Worm (Caenorhabditis elegans): ENCODE results near the gene Y39A1A.22.
"Not testable (repeated sequence)": the region's sequence is repeated elsewhere in the genome, so short reads cannot be mapped to it uniquely, and the experiment has no call there.

Gene Y39A1A.22

DNA sequence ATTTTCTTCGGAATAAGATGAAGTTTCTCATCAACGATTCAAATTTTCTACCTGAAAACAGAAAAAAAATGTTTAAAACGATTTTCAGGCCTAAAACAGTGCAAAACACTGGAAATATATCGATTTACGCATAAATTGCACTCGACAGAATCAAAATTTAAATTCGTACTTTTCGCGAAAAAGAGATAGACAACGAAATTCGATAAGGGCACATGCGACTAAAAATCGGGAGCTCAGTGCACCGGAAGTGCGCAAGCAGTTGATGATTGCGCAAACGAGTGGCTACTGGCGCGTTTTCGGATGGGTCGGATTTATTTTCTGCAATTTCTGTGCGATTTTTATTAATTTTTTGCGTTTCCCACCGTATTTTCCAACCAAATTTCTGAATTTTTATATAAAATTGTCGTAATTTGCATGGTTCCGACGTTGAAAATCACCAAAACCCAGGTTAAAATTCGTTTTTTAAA lies at the start of gene Y39A1A.22, which contains the start of gene Y39A1A.21:
Gene Y39A1A.22, minus strand, starts transcription at position 57 of the 467 bp plus-strand sequence.
Gene Y39A1A.21, minus strand, starts transcription at position 51 of the 467 bp plus-strand sequence.
- TF ChIP-seq nhr-6 (tag; optimal IDR thresholded peaks at IDR 0.05) (peak; percentile 41), nhr-21 (tag; optimal IDR thresholded peaks at IDR 0.05) (peak; percentile 62), gmeb-1 (tag; optimal IDR thresholded peaks at IDR 0.05) (peak; percentile 85), lsy-2 (tag; optimal IDR thresholded peaks at IDR 0.05) (peak; percentile 84 to 90), crh-2 (tag; optimal IDR thresholded peaks at IDR 0.05) (peak; percentile 80), nhr-237 (tag; optimal IDR thresholded peaks at IDR 0.05) (no peak), lin-11 (tag; optimal IDR thresholded peaks at IDR 0.05) (peak; percentile 41), mbf-1 (tag; optimal IDR thresholded peaks at IDR 0.05) (no peak), sem-4 (tag; optimal IDR thresholded peaks at IDR 0.05) (no peak), mab-5 (tag; optimal IDR thresholded peaks at IDR 0.05) (peak; percentile 59), C34F6.9 (tag; optimal IDR thresholded peaks at IDR 0.05) (peak; percentile 95), ceh-82 (tag; optimal IDR thresholded peaks at IDR 0.05) (peak; percentile 41), F13H6.1 (tag; optimal IDR thresholded peaks at IDR 0.05) (peak; percentile 78), ztf-1 (GFP tag; conservative IDR thresholded peaks at IDR 0.05) (no peak), nhr-12 (tag; optimal IDR thresholded peaks at IDR 0.05) (no peak), ztf-11 (tag; optimal IDR thresholded peaks at IDR 0.05) (no peak), ama-1 (optimal IDR thresholded peaks at IDR 0.05) (no peak), R02D3.7 (tag; optimal IDR thresholded peaks at IDR 0.05) (peak; percentile 46), zag-1 (tag; optimal IDR thresholded peaks at IDR 0.05) (peak; percentile 34), lin-13 (GFP tag; optimal IDR thresholded peaks at IDR 0.05) (peak; percentile 78), dmd-4 (tag; optimal IDR thresholded peaks at IDR 0.05) (peak; percentile 10), nhr-11 (tag; optimal IDR thresholded peaks at IDR 0.05) (no peak), sma-3 (GFP tag; optimal IDR thresholded peaks at IDR 0.05) (peak; percentile 71), Y55F3AM.14 (GFP tag; optimal IDR thresholded peaks at IDR 0.05) (no peak), nhr-25 (tag; optimal IDR thresholded peaks at IDR 0.05) (peak; percentile 67), unc-55 (GFP tag; optimal IDR thresholded peaks at IDR 0.05) (peak; percentile 88), nhr-129 (tag; optimal IDR thresholded peaks at IDR 0.05) (peak; percentile 62), ZK546.5 (tag; optimal IDR thresholded peaks at IDR 0.05) (no peak), peb-1 (tag; optimal IDR thresholded peaks at IDR 0.05) (no peak), nhr-23 (tag; optimal IDR thresholded peaks at IDR 0.05) (no peak), snpc-4 (tag; optimal IDR thresholded peaks at IDR 0.05) (no peak), alr-1 (tag; optimal IDR thresholded peaks at IDR 0.05) (no peak), aly-2 (tag; optimal IDR thresholded peaks at IDR 0.05) (no peak), egl-27 (tag; optimal IDR thresholded peaks at IDR 0.05) (peak; percentile 29), ztf-4 (tag; optimal IDR thresholded peaks at IDR 0.05) (no peak), fos-1 (tag; optimal IDR thresholded peaks at IDR 0.05) (peak; percentile 74), mdl-1 (tag; optimal IDR thresholded peaks at IDR 0.05) (peak in 1 of 2 experiments; percentile 12)

DNA sequence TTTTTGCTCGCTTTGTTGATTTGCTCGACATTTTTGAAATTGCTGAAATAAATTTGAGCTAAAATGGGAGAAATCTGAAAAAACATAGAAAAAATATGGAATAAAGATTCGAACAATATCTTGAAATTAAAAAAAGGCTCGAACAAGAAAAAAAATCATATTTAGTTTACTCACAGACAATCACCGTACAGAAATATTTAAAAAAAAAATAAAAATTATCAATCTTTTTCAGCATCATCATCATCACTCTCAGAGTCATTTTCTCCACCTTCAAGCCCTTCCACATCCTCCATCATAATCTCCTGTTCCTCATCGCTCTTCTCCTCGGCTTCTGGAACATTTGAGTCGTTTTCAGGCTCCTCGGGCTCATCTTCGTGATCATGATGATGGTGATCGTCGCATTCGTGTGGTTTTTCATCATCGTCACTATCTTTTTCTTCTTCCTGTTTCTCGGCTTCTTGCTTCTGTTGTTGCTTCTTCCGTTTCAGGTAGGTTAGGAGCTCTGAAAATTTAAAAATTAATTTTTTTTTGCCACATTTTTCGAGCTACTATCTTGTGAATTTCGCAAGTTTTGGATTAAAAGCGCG lies 48.7 kb upstream of the Y39A1A.22 start, which contains the start of gene hpl-2:
Gene hpl-2, minus strand, starts transcription at position 51 of the 587 bp plus-strand sequence.
- TF ChIP-seq ama-1 (optimal IDR thresholded peaks at IDR 0.05) (no peak), lin-11 (tag; optimal IDR thresholded peaks at IDR 0.05) (no peak), mab-5 (tag; optimal IDR thresholded peaks at IDR 0.05) (no peak), nhr-77 (tag; optimal IDR thresholded peaks at IDR 0.05) (no peak), nhr-129 (tag; optimal IDR thresholded peaks at IDR 0.05) (no peak), Y55F3AM.14 (GFP tag; optimal IDR thresholded peaks at IDR 0.05) (no peak), nhr-11 (tag; optimal IDR thresholded peaks at IDR 0.05) (no peak)

DNA sequence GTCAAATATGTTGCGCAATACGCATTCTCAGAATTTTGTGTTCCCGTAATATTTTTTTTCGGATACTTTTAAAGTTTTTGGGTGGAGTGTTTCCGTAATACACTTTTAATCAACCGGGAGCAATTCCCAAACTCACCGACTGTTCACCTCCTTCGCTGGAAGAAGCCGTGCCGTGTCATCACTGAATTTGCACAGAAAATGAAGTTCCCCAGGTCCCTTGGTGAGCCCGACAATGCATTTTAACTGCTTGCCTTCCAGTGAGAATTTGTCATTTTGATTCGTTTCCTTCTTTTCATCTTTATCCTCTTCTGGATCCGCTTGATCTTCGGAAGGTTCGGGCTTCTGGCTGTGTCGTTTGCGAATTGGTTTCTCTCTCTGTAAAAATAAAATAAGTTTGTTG lies 47.6 kb upstream of the Y39A1A.22 start:
- peak; percentile 66 for TF ChIP-seq gmeb-1 (tag; optimal IDR thresholded peaks at IDR 0.05)
- TF ChIP-seq egl-27 (tag; optimal IDR thresholded peaks at IDR 0.05): no peak

DNA sequence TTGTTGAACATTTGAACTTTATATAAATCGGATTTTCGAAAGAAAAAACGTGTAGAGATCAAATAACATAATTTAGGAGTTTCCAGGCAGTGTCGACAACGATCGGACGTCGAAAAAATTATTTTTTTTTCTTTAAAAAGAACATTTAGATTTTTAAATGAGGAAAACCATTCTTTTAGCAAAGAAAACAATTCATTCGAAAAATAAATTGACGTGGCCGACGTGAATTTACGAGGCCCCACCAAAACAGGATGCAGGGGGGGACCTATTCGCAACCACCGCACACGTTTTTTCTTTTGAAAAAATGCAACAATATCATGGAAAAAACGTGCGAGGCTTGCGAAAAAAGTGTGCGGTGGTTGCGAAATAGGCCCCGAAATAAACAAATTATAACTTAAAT lies 43.2 kb upstream of the Y39A1A.22 start, which contains the start of gene enu-3.6:
Gene enu-3.6, plus strand, starts transcription at position 392 of the 400 bp plus-strand sequence.
- TF ChIP-seq ztf-4, R02D3.7, C34F6.9 (tag; optimal IDR thresholded peaks at IDR 0.05): not testable (repeated sequence)
